Fruit fly (Drosophila melanogaster): ENCODE results near the gene Cftr.

Cftr gene

DNA sequence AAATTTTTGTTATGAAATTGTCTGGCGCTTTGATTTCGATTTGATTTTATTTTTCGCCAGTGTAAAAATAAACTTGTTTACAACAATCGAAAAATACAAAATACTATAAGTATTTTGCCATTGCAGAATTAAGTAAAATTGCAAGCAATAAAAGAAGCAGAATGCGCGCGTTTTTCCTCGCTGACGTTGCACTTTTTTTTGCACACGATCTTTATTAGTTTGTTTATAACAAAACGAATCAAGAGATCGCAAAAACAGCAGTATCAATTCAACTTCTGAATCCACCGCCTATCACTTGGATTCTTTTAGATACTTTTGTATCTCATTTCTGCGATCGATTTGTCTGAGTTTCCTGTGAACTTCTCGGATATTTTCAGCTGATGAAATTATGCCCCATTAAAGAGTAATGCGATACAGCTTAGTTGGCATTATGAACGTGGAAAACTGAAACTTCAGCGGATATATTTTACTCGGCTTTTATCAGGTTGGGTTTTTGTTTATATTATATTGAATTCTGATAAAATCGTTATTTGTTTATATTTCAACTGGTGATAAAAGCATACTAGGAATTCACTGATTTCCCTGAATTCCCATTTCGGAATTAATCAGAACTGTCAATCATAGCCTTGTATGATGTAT lies 29.5 kb upstream of the Cftr start:
- no peak for TF ChIP-seq Hr83 (GFP tag; optimal IDR thresholded peaks at IDR 0.05; ENCODE audit: poor library complexity, severe bottlenecking)
- no peak for TF ChIP-seq CrebA (GFP tag; optimal IDR thresholded peaks at IDR 0.05; ENCODE audit: borderline replicate concordance)
- TF ChIP-seq OdsH (GFP tag; optimal IDR thresholded peaks at IDR 0.05), result no peak

DNA sequence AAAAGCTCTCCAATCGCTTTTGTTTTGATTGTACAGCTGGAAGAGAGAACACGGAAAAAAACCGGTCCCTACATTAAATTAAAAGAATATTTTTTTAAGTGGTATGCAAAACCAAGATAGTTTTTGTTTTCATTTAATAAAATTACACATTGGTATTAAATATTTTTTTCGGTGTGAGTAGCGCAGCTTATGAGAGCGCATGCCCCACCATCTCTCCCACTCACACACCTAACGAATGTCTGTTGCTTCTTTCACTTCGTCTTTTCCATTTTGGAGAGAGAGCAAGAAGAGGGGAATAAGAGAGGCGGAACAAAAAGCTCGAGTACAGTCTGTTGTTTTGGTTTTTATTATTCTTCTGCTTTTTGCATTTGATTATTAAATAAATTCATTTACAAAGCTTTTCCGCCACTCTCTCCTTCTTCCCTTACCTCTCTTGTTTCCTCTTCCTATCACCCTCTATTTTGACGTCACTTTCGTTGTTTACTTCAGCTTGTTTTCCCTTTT lies 28.9 kb upstream of the Cftr start:
- TF ChIP-seq rgr (GFP tag; optimal IDR thresholded peaks at IDR 0.05), result peak; percentile 99
- TF ChIP-seq h (GFP tag; optimal IDR thresholded peaks at IDR 0.05), result peak; percentile 100
- peak; percentile 99 for TF ChIP-seq HLH106 (tag; optimal IDR thresholded peaks at IDR 0.05)
- peak; percentile 99 for TF ChIP-seq psq (GFP tag; optimal IDR thresholded peaks at IDR 0.05)
- TF ChIP-seq Dif (GFP tag; optimal IDR thresholded peaks at IDR 0.05; ENCODE audit: partially characterized antibody), result peak; percentile 71
- TF ChIP-seq sage (GFP tag; optimal IDR thresholded peaks at IDR 0.05), result peak; percentile 98
- peak; percentile 27 for TF ChIP-seq Dfd (GFP tag; optimal IDR thresholded peaks at IDR 0.05)
- peak; percentile 96 for TF ChIP-seq dmrt93B (GFP tag; optimal IDR thresholded peaks at IDR 0.05)
- peak; percentile 97 for TF ChIP-seq sv (GFP tag; optimal IDR thresholded peaks at IDR 0.05)
- TF ChIP-seq br (GFP tag; optimal IDR thresholded peaks at IDR 0.05), result peak; percentile 99
- peak; percentile 99 for TF ChIP-seq Hnf4 (GFP tag; optimal IDR thresholded peaks at IDR 0.05)
- peak; percentile 93 for TF ChIP-seq CG9705 (GFP tag; optimal IDR thresholded peaks at IDR 0.05)
- peak; percentile 96 for TF ChIP-seq CrebA (GFP tag; optimal IDR thresholded peaks at IDR 0.05; ENCODE audit: borderline replicate concordance)
- TF ChIP-seq brk (GFP tag; optimal IDR thresholded peaks at IDR 0.05), result peak; percentile 98
- no peak for TF ChIP-seq usp (GFP tag; optimal IDR thresholded peaks at IDR 0.05)
- TF ChIP-seq OdsH (GFP tag; optimal IDR thresholded peaks at IDR 0.05), result peak; percentile 99
- TF ChIP-seq foxo (GFP tag; optimal IDR thresholded peaks at IDR 0.05), result peak; percentile 66 to 99
- peak; percentile 88 for TF ChIP-seq Mio (GFP tag; optimal IDR thresholded peaks at IDR 0.05)
- TF ChIP-seq Jra (GFP tag; optimal IDR thresholded peaks at IDR 0.05), result peak; percentile 97
- peak; percentile 95 for TF ChIP-seq tai (GFP tag; optimal IDR thresholded peaks at IDR 0.05)
- TF ChIP-seq dl (GFP tag; optimal IDR thresholded peaks at IDR 0.05; ENCODE audit: insufficient read depth in 1 of 2, partially characterized antibody in 2 of 2), result peak; percentile 52 to 70
- TF ChIP-seq N (GFP tag; optimal IDR thresholded peaks at IDR 0.05), result no peak
- TF ChIP-seq Hr78 (GFP tag; optimal IDR thresholded peaks at IDR 0.05), result no peak
- TF ChIP-seq Abd-B (GFP tag; optimal IDR thresholded peaks at IDR 0.05), result no peak
- TF ChIP-seq dsf (GFP tag; optimal IDR thresholded peaks at IDR 0.05; ENCODE audit: borderline replicate concordance), result peak; percentile 93
- peak; percentile 98 for TF ChIP-seq woc (GFP tag; optimal IDR thresholded peaks at IDR 0.05)
- TF ChIP-seq Hr83 (GFP tag; optimal IDR thresholded peaks at IDR 0.05; ENCODE audit: poor library complexity, severe bottlenecking), result peak; percentile 77
- TF ChIP-seq ey (GFP tag; optimal IDR thresholded peaks at IDR 0.05), result peak; percentile 99
- peak; percentile 86 for TF ChIP-seq GATAd (GFP tag; optimal IDR thresholded peaks at IDR 0.05)
- TF ChIP-seq Myc (optimal IDR thresholded peaks at IDR 0.05), result no peak
- no peak for TF ChIP-seq jim (GFP tag; optimal IDR thresholded peaks at IDR 0.05)
- peak; percentile 98 for TF ChIP-seq Rel (GFP tag; optimal IDR thresholded peaks at IDR 0.05)
- peak; percentile 89 for TF ChIP-seq Rel (tag; optimal IDR thresholded peaks at IDR 0.05)
- TF ChIP-seq lola (GFP tag; optimal IDR thresholded peaks at IDR 0.05), result no peak
- TF ChIP-seq fru (GFP tag; optimal IDR thresholded peaks at IDR 0.05), result peak; percentile 99
- TF ChIP-seq CG32264 (GFP tag; optimal IDR thresholded peaks at IDR 0.05), result peak; percentile 94
- peak; percentile 99 for TF ChIP-seq Sp1 (GFP tag; optimal IDR thresholded peaks at IDR 0.05)
- no peak for TF ChIP-seq pan (optimal IDR thresholded peaks at IDR 0.05)
- peak; percentile 33 for TF ChIP-seq Vsx2 (GFP tag; optimal IDR thresholded peaks at IDR 0.05; ENCODE audit: partially characterized antibody)

Data from whole organism, wandering third instar larva.